Worm (Caenorhabditis elegans) whole organism, L2 larva: Measurements from ENCODE around the gene K09D9.14.

Experiments
- F13H6.1 ChIP-seq: sonication (generic microtip); optimal IDR thresholded peaks from 2 replicates; lab custom pipeline; 2016; ENCODE audit warnings: missing genetic modification characterization, missing compliant biosample characterization
- aly-2 ChIP-seq: fragments of 150-350 bp; optimal IDR thresholded peaks from 2 replicates; lab custom pipeline; 2014; ENCODE audit warnings: missing biosample characterization, missing genetic modification characterization
- ama-1 ChIP-seq: fragments of 150-350 bp; optimal IDR thresholded peaks from 2 replicates; lab custom pipeline; 2018; ENCODE audit warnings: inconsistent platforms
- nhr-11 ChIP-seq: fragments of 150-350 bp; optimal IDR thresholded peaks from 2 replicates; lab custom pipeline; 2014; ENCODE audit warnings: missing biosample characterization, missing genetic modification characterization
- nhr-12 ChIP-seq: fragments of 150-350 bp; optimal IDR thresholded peaks from 2 replicates; lab custom pipeline; 2014; ENCODE audit warnings: missing biosample characterization, missing genetic modification characterization
- sma-3 ChIP-seq: sonication (generic microtip); optimal IDR thresholded peaks from 2 replicates; lab custom pipeline; 2016; ENCODE audit warnings: missing genetic modification reagents, missing genetic modification characterization, missing compliant biosample characterization
- snpc-4 ChIP-seq: fragments of 150-350 bp; optimal IDR thresholded peaks from 2 replicates; lab custom pipeline; 2014; ENCODE audit warnings: missing biosample characterization, missing genetic modification characterization
- unc-62 ChIP-seq: fragments of 150-350 bp; optimal IDR thresholded peaks from 2 replicates; lab custom pipeline; 2014; ENCODE audit warnings: missing biosample characterization, missing genetic modification reagents, missing genetic modification characterization
- ztf-11 ChIP-seq: sonication (generic microtip); optimal IDR thresholded peaks from 2 replicates; lab custom pipeline; 2017; ENCODE audit warnings: missing biosample characterization, missing genetic modification characterization

ce11 chrV:3974361-3974760 is 47.3 kb downstream of the K09D9.14 start, which contains the start of gene str-82:
- TF ChIP-seq snpc-4 (no peak), nhr-12 (tag; lab: Kevin White, UChicago) (no peak), ztf-11 (tag; lab: Kevin White, UChicago) (no peak), sma-3 (GFP tag; lab: Kevin White, UChicago) (no peak), aly-2 (no peak), nhr-11 (tag; lab: Kevin White, UChicago) (no peak), ama-1 (lab: Kevin White, UChicago) (no peak), unc-62 (GFP tag; lab: Kevin White, UChicago) (no peak), F13H6.1 (tag; lab: Kevin White, UChicago) (no peak)
